Worm (Caenorhabditis elegans): Measurements from ENCODE around the gene dro-1.

The dro-1 gene

DNA sequence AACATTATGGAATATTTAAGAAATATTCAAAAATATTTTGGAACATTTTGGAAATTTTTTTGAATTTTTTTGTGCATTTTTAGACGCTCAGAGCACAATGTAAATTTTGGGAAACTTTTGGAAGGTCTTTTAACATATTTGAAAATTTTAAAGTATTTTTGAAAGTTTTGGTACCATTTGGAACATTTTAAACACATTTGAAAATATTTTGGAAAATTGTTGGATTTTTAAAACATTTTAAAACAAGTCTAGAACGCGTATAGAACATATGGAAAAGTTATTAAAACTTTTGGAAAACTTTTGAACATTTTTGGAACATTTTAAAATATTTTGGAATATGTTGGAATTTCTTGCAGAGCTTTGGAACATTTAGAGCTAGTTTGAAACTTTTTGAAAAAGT is 8.7 kb upstream of the dro-1 start, which contains the start of gene sdz-20:
Gene sdz-20 (plus strand): TSS at position 301 of the 400 bp plus-strand sequence.
- TF ChIP-seq ama-1 (optimal IDR thresholded peaks at IDR 0.05) (no peak), flt-1 (GFP tag; IDR thresholded peaks at IDR 0.05) (no peak), tbx-11 (GFP tag; IDR thresholded peaks at IDR 0.05) (no peak), sea-1 (GFP tag; conservative IDR thresholded peaks at IDR 0.05) (no peak), tra-4 (tag; optimal IDR thresholded peaks at IDR 0.05) (no peak), hmbx-1 (tag; optimal IDR thresholded peaks at IDR 0.05) (no peak), F13C5.2 (tag; optimal IDR thresholded peaks at IDR 0.05) (no peak), ets-7 (tag; optimal IDR thresholded peaks at IDR 0.05) (no peak), tbx-37 (GFP tag; conservative IDR thresholded peaks at IDR 0.05) (no peak), B0310.2 (tag; optimal IDR thresholded peaks at IDR 0.05) (no peak), hmg-4 (GFP tag; optimal IDR thresholded peaks at IDR 0.05) (no peak), ceh-13 (GFP tag; optimal IDR thresholded peaks at IDR 0.05) (no peak), hnd-1 (tag; optimal IDR thresholded peaks at IDR 0.05) (no peak), ceh-36 (tag; optimal IDR thresholded peaks at IDR 0.05) (no peak), aly-1 (tag; optimal IDR thresholded peaks at IDR 0.05) (no peak), scrt-1 (GFP tag; IDR thresholded peaks at IDR 0.05) (no peak), pes-1 (GFP tag; IDR thresholded peaks at IDR 0.05) (no peak)

DNA sequence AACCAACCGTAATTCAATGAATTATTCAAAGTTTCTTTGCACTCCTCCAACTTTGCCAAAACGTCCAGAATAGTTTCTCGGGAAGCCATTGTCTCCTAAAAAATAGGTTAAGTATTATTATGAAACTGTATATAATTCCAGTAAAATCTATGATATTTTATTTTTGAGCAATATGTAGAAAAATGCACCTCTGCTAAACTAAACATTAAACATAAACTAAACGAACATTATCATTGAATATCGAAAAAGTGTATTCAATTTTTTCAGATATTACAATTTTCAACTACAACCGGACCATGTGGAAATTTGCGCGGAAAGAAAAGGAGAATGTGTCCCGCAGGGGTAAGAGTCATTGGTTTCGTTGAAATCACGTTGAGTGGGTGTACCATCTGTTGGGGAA is 2.8 kb upstream of the dro-1 start, which contains the start of gene F53A2.3:
Gene F53A2.3 (minus strand): TSS at position 101 of the 400 bp plus-strand sequence.
- TF ChIP-seq ceh-36 (tag; optimal IDR thresholded peaks at IDR 0.05) (no peak), hnd-1 (tag; optimal IDR thresholded peaks at IDR 0.05) (no peak), sea-1 (GFP tag; conservative IDR thresholded peaks at IDR 0.05) (no peak), pes-1 (GFP tag; IDR thresholded peaks at IDR 0.05) (no peak)

DNA sequence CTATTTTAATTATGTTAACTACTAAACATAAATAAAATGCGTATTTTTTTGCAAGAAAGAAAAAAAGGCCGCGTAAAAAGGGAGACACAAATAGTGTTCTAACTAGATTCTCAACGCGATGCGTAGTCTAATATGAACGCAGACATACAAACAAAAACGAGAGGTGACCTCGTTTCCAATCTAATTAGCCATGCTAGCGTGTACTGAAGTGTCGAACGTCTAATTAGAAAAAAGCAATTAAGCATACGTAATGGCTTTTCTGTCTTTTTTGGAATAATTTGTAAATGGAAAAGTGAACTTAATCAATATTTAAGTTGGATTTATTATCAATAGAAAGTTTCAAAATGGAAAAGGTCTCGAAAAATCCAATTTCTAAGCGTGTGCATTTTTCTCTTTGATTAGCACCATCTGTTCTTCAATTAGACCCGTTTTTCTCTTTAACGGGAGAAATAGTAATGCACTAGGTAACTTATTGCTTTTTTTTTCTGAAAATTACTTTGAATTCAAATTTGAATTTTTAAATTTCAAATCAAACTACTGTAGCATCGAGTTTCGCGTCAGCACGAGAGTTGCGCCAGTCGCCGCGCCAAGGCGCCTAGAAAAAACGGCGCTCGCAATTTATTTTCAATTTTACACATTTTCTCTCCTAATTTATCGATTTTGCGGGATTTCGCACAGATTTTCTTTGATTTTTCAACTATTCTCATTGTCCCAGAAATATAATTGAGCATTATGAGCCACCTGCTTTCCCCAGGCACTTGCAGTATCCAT is 1.8 kb upstream of the dro-1 start:
- TF ChIP-seq tra-4 (tag; optimal IDR thresholded peaks at IDR 0.05) (no peak), ceh-13 (GFP tag; optimal IDR thresholded peaks at IDR 0.05) (no peak), scrt-1 (GFP tag; IDR thresholded peaks at IDR 0.05) (no peak), ceh-36 (tag; optimal IDR thresholded peaks at IDR 0.05) (no peak), sea-1 (GFP tag; conservative IDR thresholded peaks at IDR 0.05) (no peak), tbx-11 (GFP tag; IDR thresholded peaks at IDR 0.05) (no peak), ama-1 (optimal IDR thresholded peaks at IDR 0.05) (no peak), hnd-1 (tag; optimal IDR thresholded peaks at IDR 0.05) (no peak), F13C5.2 (tag; optimal IDR thresholded peaks at IDR 0.05) (no peak), hmg-4 (GFP tag; optimal IDR thresholded peaks at IDR 0.05) (no peak), pes-1 (GFP tag; IDR thresholded peaks at IDR 0.05) (no peak), flt-1 (GFP tag; IDR thresholded peaks at IDR 0.05) (no peak), tbx-37 (GFP tag; conservative IDR thresholded peaks at IDR 0.05) (no peak), B0310.2 (tag; optimal IDR thresholded peaks at IDR 0.05) (no peak), hmbx-1 (tag; optimal IDR thresholded peaks at IDR 0.05) (no peak), ets-7 (tag; optimal IDR thresholded peaks at IDR 0.05) (no peak), aly-1 (tag; optimal IDR thresholded peaks at IDR 0.05) (no peak)

DNA sequence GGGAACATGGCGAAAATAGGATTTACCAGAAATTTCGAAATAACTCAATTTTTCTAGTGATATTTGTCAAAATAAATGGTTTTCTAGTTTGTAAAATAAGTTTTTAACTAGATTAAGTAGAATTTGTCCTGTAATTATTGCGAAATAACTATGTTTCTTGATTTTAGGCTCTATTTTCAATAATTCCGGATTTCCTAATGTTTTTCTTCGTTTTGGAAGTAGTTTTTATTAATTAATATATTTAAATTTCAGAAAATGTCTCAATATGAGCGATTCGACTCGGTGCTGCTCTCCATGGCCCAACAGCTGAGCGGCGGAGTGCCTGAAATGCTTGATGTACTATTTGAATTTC is 1.2 kb upstream of the dro-1 start, which contains the start of gene nud-1:
Gene nud-1 (plus strand): TSS at position 253 of the 352 bp plus-strand sequence.
- TF ChIP-seq hmg-4 (GFP tag; optimal IDR thresholded peaks at IDR 0.05) (no peak), ceh-13 (GFP tag; optimal IDR thresholded peaks at IDR 0.05) (no peak), flt-1 (GFP tag; IDR thresholded peaks at IDR 0.05) (no peak), tra-4 (tag; optimal IDR thresholded peaks at IDR 0.05) (no peak), tbx-37 (GFP tag; conservative IDR thresholded peaks at IDR 0.05) (no peak), ets-7 (tag; optimal IDR thresholded peaks at IDR 0.05) (no peak), B0310.2 (tag; optimal IDR thresholded peaks at IDR 0.05) (no peak), tbx-11 (GFP tag; IDR thresholded peaks at IDR 0.05) (no peak), scrt-1 (GFP tag; IDR thresholded peaks at IDR 0.05) (no peak), aly-1 (tag; optimal IDR thresholded peaks at IDR 0.05) (no peak), hnd-1 (tag; optimal IDR thresholded peaks at IDR 0.05) (no peak), ceh-36 (tag; optimal IDR thresholded peaks at IDR 0.05) (no peak), hmbx-1 (tag; optimal IDR thresholded peaks at IDR 0.05) (no peak), F13C5.2 (tag; optimal IDR thresholded peaks at IDR 0.05) (no peak), ama-1 (optimal IDR thresholded peaks at IDR 0.05) (no peak), sea-1 (GFP tag; conservative IDR thresholded peaks at IDR 0.05) (no peak), pes-1 (GFP tag; IDR thresholded peaks at IDR 0.05) (no peak)

DNA sequence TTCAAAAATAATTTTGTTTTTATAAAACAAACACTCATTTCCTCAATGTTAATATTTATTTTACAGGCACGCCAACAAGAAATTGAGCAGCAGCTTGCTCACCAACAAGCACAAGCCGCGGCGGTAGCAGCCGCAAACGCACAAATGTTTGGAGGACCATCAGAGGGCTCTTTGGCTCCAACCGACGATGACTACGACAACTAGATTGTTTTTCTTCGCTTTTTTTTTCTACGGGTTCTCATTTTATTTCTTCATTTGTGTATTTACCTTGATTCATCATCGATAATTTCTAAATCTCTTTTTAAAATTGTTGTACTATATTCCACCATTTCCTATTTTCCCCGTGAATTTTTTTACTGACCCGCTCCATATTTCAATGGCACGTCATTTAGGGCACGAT is 633 bp downstream of the dro-1 start, which contains the start of gene ife-1:
Gene ife-1 (plus strand): TSS at position 301 of the 400 bp plus-strand sequence.
- TF ChIP-seq pes-1 (GFP tag; IDR thresholded peaks at IDR 0.05): no peak

ce11 chrIII:13343562-13344139 is 1.2 kb downstream of the dro-1 start:
- TF ChIP-seq sea-1 (GFP tag; conservative IDR thresholded peaks at IDR 0.05) (no peak), pes-1 (GFP tag; IDR thresholded peaks at IDR 0.05) (no peak), scrt-1 (GFP tag; IDR thresholded peaks at IDR 0.05) (no peak), hnd-1 (tag; optimal IDR thresholded peaks at IDR 0.05) (no peak), B0310.2 (tag; optimal IDR thresholded peaks at IDR 0.05) (no peak), ama-1 (optimal IDR thresholded peaks at IDR 0.05) (no peak), ets-7 (tag; optimal IDR thresholded peaks at IDR 0.05) (no peak), hmbx-1 (tag; optimal IDR thresholded peaks at IDR 0.05) (no peak), tra-4 (tag; optimal IDR thresholded peaks at IDR 0.05) (no peak), flt-1 (GFP tag; IDR thresholded peaks at IDR 0.05) (no peak), tbx-37 (GFP tag; conservative IDR thresholded peaks at IDR 0.05) (no peak), tbx-11 (GFP tag; IDR thresholded peaks at IDR 0.05) (no peak), aly-1 (tag; optimal IDR thresholded peaks at IDR 0.05) (no peak), ceh-36 (tag; optimal IDR thresholded peaks at IDR 0.05) (no peak)

DNA sequence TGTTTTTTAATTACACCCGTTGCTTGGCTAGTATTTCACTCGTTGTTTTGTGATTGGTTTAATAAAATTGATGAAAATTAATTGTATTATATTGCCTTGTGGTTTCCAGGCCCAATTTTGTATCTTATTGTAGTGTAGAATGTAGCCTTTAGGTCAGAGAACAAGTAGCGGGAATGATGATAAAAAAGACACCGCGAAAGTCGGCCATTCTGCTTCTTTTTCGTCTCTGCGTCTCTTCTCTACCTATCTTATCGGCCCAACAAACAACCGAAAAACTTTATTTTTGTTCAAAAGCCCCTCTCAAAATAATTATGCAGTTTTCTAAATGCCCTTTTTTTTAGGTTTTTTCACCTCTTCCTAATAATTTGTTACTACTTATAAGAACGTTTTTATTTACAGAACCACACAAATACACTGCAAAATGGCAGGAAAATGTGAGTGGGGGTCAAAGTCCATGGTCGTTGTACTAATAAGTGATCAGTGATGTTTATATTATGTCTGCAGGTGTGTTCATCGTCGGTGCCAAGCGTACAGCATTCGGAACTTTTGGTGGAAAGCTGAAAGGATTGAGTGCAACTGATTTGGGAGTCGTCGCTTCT is 2.2 kb downstream of the dro-1 start, which contains the start of gene acaa-2:
Gene acaa-2 (plus strand): TSS at position 400 of the 599 bp plus-strand sequence.
- no peak for TF ChIP-seq hmbx-1 (tag; optimal IDR thresholded peaks at IDR 0.05)
- TF ChIP-seq B0310.2 (tag; optimal IDR thresholded peaks at IDR 0.05): no peak
- no peak for TF ChIP-seq tbx-37 (GFP tag; conservative IDR thresholded peaks at IDR 0.05)

Data from whole organism, early embryonic.